Fruit fly (Drosophila melanogaster) whole organism: ENCODE data around the gene GC2.

Source experiments
- Dll ChIP-seq: fragments of >200 bp; optimal IDR thresholded peaks from 2 replicates; lab custom pipeline; 2017
- pan ChIP-seq: fragments of >200 bp; optimal IDR thresholded peaks from 2 replicates; lab custom pipeline; 2017
- psq ChIP-seq: fragments of >200 bp; optimal IDR thresholded peaks from 2 replicates; lab custom pipeline; 2017

DNA sequence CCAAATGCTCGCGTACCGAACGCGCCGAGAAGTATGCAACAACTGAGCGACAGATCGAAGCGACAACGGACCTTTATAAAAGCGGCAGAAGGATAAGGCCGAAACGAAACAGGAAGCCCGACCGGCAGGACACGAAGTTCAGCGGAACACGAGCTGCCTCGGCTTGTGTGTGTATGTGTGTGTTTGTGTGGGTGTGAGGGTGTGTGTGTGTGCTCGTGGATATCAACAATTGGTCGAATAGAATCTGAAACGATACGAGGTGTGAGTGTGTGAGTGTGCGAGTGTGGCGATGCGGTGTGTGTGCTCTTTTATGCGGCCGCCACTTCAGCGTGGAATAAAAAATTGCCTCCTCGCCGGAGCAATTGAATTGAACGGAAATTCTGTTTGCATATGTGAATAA, 33.9 kb downstream of the GC2 start, which contains the start of gene Tk:
- TF ChIP-seq psq (lab: Kevin White, UChicago): no peak
- TF ChIP-seq Dll: no peak
- TF ChIP-seq pan: no peak
